Worm (Caenorhabditis elegans): ENCODE measurements around the gene C08E8.9.

Gene C08E8.9

DNA sequence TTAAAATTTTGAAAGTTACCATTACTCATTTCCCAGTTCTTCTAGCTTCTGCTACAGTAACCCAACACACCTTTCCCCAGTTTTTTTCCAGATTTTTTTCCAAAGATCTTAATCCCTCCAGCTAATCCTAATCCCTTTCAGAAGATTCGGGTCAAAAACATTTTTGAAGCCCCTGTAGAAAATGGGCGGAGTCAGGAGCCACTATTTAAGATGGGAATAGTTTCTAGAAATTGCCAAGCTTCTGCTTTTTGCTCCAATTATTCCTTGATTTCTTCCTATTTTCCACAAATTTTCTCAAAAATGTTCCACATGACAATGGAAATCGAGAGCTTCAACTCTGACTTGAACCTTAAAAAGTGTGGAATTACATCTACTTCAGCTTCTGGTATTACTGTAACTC lies at the start of gene C08E8.9:
TSS of gene C08E8.9 (plus strand) at position 301 of the 400 bp plus-strand sequence.
- TF ChIP-seq elt-3 (tag; optimal IDR thresholded peaks at IDR 0.05), result no peak
- TF ChIP-seq snpc-4 (tag; optimal IDR thresholded peaks at IDR 0.05), result no peak
- TF ChIP-seq nhr-12 (tag; optimal IDR thresholded peaks at IDR 0.05), result no peak
- TF ChIP-seq cnd-1 (tag; optimal IDR thresholded peaks at IDR 0.05), result no peak
- no peak for TF ChIP-seq elt-1 (tag; optimal IDR thresholded peaks at IDR 0.05; ENCODE audit: borderline replicate concordance, insufficient read depth)
- TF ChIP-seq sem-2 (GFP tag; optimal IDR thresholded peaks at IDR 0.05), result no peak
- no peak for TF ChIP-seq flh-1 (GFP tag; optimal IDR thresholded peaks at IDR 0.05)
- TF ChIP-seq unc-62 (GFP tag; optimal IDR thresholded peaks at IDR 0.05), result no peak
- TF ChIP-seq unc-39 (tag; optimal IDR thresholded peaks at IDR 0.05), result no peak
- no peak for TF ChIP-seq hlh-1 (tag; optimal IDR thresholded peaks at IDR 0.05)
- no peak for TF ChIP-seq nhr-28 (tag; optimal IDR thresholded peaks at IDR 0.05)

- no peak for TF ChIP-seq mep-1 (tag; optimal IDR thresholded peaks at IDR 0.05)
- TF ChIP-seq unc-120 (tag; optimal IDR thresholded peaks at IDR 0.05; ENCODE audit: poor library complexity, severe bottlenecking), result no peak
Observed at ce11 chrV:18318312-18318711, 46.3 kb upstream of the C08E8.9 start, which contains the start of gene fbxb-119. TSS of gene fbxb-119 (plus strand) at chrV:18318612.

DNA sequence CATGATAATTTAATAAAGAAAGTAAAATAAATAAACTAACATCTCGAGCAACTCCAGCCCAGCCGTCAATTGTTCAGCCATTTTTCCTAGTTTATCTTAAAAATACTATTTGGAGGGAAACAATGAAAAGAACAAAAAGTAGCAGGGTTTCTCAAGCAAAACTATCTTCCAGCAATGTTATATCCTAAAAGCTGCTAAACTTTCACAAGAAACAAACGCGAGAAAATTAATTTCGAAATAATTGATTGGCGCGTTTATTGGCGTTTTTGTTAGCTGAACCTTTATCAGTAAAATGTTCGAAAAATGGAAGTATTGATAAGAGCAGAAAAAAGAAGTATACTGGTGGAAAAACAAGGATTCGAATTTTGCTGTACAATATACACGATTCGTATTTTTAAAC lies 41.4 kb upstream of the C08E8.9 start, which contains the start of gene B0462.5:
TSS of gene B0462.5 (minus strand) at position 101 of the 400 bp plus-strand sequence.
- TF ChIP-seq ces-1 (GFP tag; optimal IDR thresholded peaks at IDR 0.05) (no peak), hlh-1 (tag; optimal IDR thresholded peaks at IDR 0.05) (no peak), drap-1 (GFP tag; optimal IDR thresholded peaks at IDR 0.05) (no peak), pha-4 (tag; optimal IDR thresholded peaks at IDR 0.05) (no peak), unc-39 (tag; optimal IDR thresholded peaks at IDR 0.05) (no peak), ceh-83 (GFP tag; optimal IDR thresholded peaks at IDR 0.05) (no peak), zip-8 (tag; optimal IDR thresholded peaks at IDR 0.05) (no peak), elt-3 (tag; optimal IDR thresholded peaks at IDR 0.05) (no peak), M03D4.4 (tag; optimal IDR thresholded peaks at IDR 0.05) (no peak), elt-1 (tag; optimal IDR thresholded peaks at IDR 0.05; ENCODE audit: borderline replicate concordance, insufficient read depth) (no peak), cnd-1 (tag; optimal IDR thresholded peaks at IDR 0.05) (no peak), nhr-237 (tag; optimal IDR thresholded peaks at IDR 0.05) (no peak), mab-5 (tag; optimal IDR thresholded peaks at IDR 0.05) (no peak), tbx-8 (GFP tag; optimal IDR thresholded peaks at IDR 0.05) (no peak), ztf-11 (tag; optimal IDR thresholded peaks at IDR 0.05) (no peak), nhr-2 (tag; optimal IDR thresholded peaks at IDR 0.05) (no peak), unc-62 (GFP tag; optimal IDR thresholded peaks at IDR 0.05) (no peak), unc-120 (tag; optimal IDR thresholded peaks at IDR 0.05; ENCODE audit: poor library complexity, severe bottlenecking) (no peak)

DNA sequence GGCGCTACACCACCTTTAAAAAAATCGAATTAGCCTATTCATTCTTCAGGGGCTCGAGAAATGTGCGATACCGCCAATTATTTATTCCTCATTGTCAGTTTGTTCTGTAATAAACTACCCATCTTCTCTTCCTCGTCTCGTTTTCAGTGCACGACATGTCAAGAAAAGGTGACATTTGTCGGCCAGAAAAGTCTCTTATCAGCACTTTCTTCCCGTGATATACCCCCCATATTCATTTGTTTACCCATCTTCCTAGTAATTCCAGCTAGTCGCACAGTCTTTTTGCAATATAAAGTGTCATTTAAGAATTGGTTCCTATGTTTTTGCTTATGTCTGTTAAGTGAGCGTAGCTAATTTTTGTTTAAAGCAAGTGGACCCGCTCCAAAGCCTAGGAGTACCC lies 40.1 kb upstream of the C08E8.9 start:
- no peak for TF ChIP-seq ham-2 (GFP tag; optimal IDR thresholded peaks at IDR 0.05)
- no peak for TF ChIP-seq nhr-76 (tag; optimal IDR thresholded peaks at IDR 0.05)
- TF ChIP-seq ceh-43 (GFP tag; optimal IDR thresholded peaks at IDR 0.05), result no peak
- no peak for TF ChIP-seq lsy-2 (tag; optimal IDR thresholded peaks at IDR 0.05)
- TF ChIP-seq sem-2 (GFP tag; optimal IDR thresholded peaks at IDR 0.05), result no peak
- no peak for TF ChIP-seq nhr-12 (tag; optimal IDR thresholded peaks at IDR 0.05)
- no peak for TF ChIP-seq ceh-83 (GFP tag; optimal IDR thresholded peaks at IDR 0.05)
- TF ChIP-seq nhr-28 (tag; optimal IDR thresholded peaks at IDR 0.05), result no peak
- no peak for TF ChIP-seq hlh-1 (tag; optimal IDR thresholded peaks at IDR 0.05)
- TF ChIP-seq mep-1 (tag; optimal IDR thresholded peaks at IDR 0.05), result no peak
- no peak for TF ChIP-seq mab-5 (tag; optimal IDR thresholded peaks at IDR 0.05)
- no peak for TF ChIP-seq bed-3 (GFP tag; optimal IDR thresholded peaks at IDR 0.05)
- TF ChIP-seq lin-13 (tag; optimal IDR thresholded peaks at IDR 0.05), result no peak
- no peak for TF ChIP-seq snpc-4 (tag; optimal IDR thresholded peaks at IDR 0.05)

- TF ChIP-seq snpc-4 (tag; optimal IDR thresholded peaks at IDR 0.05) (no peak), mep-1 (tag; optimal IDR thresholded peaks at IDR 0.05) (no peak), M03D4.4 (tag; optimal IDR thresholded peaks at IDR 0.05) (no peak), nhr-28 (tag; optimal IDR thresholded peaks at IDR 0.05) (no peak), sem-2 (GFP tag; optimal IDR thresholded peaks at IDR 0.05) (no peak), elt-1 (tag; optimal IDR thresholded peaks at IDR 0.05; ENCODE audit: borderline replicate concordance, insufficient read depth) (no peak), blmp-1 (tag; optimal IDR thresholded peaks at IDR 0.05) (no peak), lsy-2 (tag; optimal IDR thresholded peaks at IDR 0.05) (no peak), tbx-8 (GFP tag; optimal IDR thresholded peaks at IDR 0.05) (no peak), nhr-76 (tag; optimal IDR thresholded peaks at IDR 0.05) (no peak), zip-8 (tag; optimal IDR thresholded peaks at IDR 0.05) (no peak)
Observed at ce11 chrV:18331086-18331485, 33.6 kb upstream of the C08E8.9 start, which contains the start of gene B0462.4. TSS of gene B0462.4 (minus strand) at chrV:18331186.

Data from whole organism, mixed stage, embryonic.